Fruit fly (Drosophila melanogaster) whole organism, adult: ENCODE results near the gene Lam.

Experiments
- CG11617 ChIP-seq: fragments of 200-800 bp; sonication (Bioruptor generic); optimal IDR thresholded peaks from 2 replicates; lab custom pipeline; 2017; ENCODE audit warnings: mild to moderate bottlenecking, missing biosample characterization, missing genetic modification reagents, missing genetic modification characterization
- CG33017 ChIP-seq: fragments of 200-800 bp; sonication (Bioruptor generic); optimal IDR thresholded peaks from 2 replicates; lab custom pipeline; 2018; ENCODE audit warnings: missing biosample characterization, mild to moderate bottlenecking, missing genetic modification characterization, moderate library complexity
- Clk ChIP-seq: fragments of 200-800 bp; sonication (Bioruptor generic); optimal IDR thresholded peaks from 2 replicates; lab custom pipeline; 2017; ENCODE audit warnings: missing biosample characterization, missing genetic modification characterization
- Crg-1 ChIP-seq: fragments of 200-800 bp; sonication (Bioruptor generic); optimal IDR thresholded peaks from 2 replicates; lab custom pipeline; 2016; ENCODE audit warnings: missing biosample characterization, missing genetic modification characterization
- Hr96 ChIP-seq: fragments of 200-800 bp; sonication (Bioruptor generic); optimal IDR thresholded peaks from 2 replicates; lab custom pipeline; 2016; ENCODE audit warnings: missing biosample characterization, missing genetic modification characterization
- Mnt ChIP-seq: fragments of 200-800 bp; sonication (Bioruptor generic); optimal IDR thresholded peaks from 2 replicates; lab custom pipeline; 2016; ENCODE audit warnings: missing biosample characterization, mild to moderate bottlenecking, missing genetic modification characterization
- bab1 ChIP-seq: fragments of 200-800 bp; sonication (Bioruptor generic); optimal IDR thresholded peaks from 3 replicates; lab custom pipeline; 2019; ENCODE audit warnings: missing biosample characterization, mild to moderate bottlenecking, missing genetic modification characterization, moderate library complexity
- cic ChIP-seq: fragments of 200-800 bp; sonication (Bioruptor generic); optimal IDR thresholded peaks from 2 replicates; lab custom pipeline; 2017; ENCODE audit warnings: missing biosample characterization, mild to moderate bottlenecking, missing genetic modification characterization, moderate library complexity
- pad ChIP-seq: fragments of 200-800 bp; sonication (Bioruptor generic); optimal IDR thresholded peaks from 3 replicates; lab custom pipeline; 2017; ENCODE audit warnings: missing biosample characterization, missing genetic modification characterization, mild to moderate bottlenecking, moderate library complexity, missing genetic modification reagents
- tj ChIP-seq: fragments of 200-800 bp; sonication (Bioruptor generic); optimal IDR thresholded peaks from 3 replicates; lab custom pipeline; 2017; ENCODE audit warnings: missing biosample characterization, mild to moderate bottlenecking, missing genetic modification characterization, moderate library complexity

- TF ChIP-seq pad (GFP tag; lab: Kevin White, UChicago) = no peak
- TF ChIP-seq Crg-1 (GFP tag; lab: Kevin White, UChicago) = no peak
- TF ChIP-seq Mnt (GFP tag; lab: Kevin White, UChicago) = no peak
- TF ChIP-seq CG33017 (tag; lab: Kevin White, UChicago) = no peak
- no peak for TF ChIP-seq bab1 (GFP tag; lab: Kevin White, UChicago)
- no peak for TF ChIP-seq Clk (GFP tag; lab: Kevin White, UChicago)
- TF ChIP-seq cic (GFP tag; lab: Kevin White, UChicago) = no peak
- TF ChIP-seq tj = no peak
- no peak for TF ChIP-seq CG11617
- TF ChIP-seq Hr96 (GFP tag; lab: Kevin White, UChicago) = no peak
Observed at dm6 chr2L:5553750-5554149, 11.5 kb downstream of the Lam start, which contains the start of the genes CG14013 and CG14017.
